Fruit fly (Drosophila melanogaster): ENCODE results near the gene ClpP.

- no peak for TF ChIP-seq Pif1B (GFP tag; optimal IDR thresholded peaks at IDR 0.05)
- no peak for TF ChIP-seq EcR (GFP tag; optimal IDR thresholded peaks at IDR 0.05)
- no peak for TF ChIP-seq CG9948 (tag; optimal IDR thresholded peaks at IDR 0.05)
- TF ChIP-seq D1 (tag; optimal IDR thresholded peaks at IDR 0.05), result no peak
- no peak for TF ChIP-seq CG13204 (GFP tag; optimal IDR thresholded peaks at IDR 0.05)
Measured at dm6 chr2L:10395035-10395434, 38.4 kb downstream of the ClpP start.
